Fruit fly (Drosophila melanogaster) whole organism, prepupa: ENCODE measurements around the gene CAHbeta.
A peak's percentile ranks its signal among the peaks of the same experiment; 100 is the strongest.

Experiments used
- CG10631 ChIP-seq: fragments of 200-800 bp; sonication (Bioruptor generic); optimal IDR thresholded peaks from 2 replicates; lab custom pipeline; 2016; ENCODE audit warnings: missing biosample characterization, missing genetic modification characterization
- CG10669 ChIP-seq: fragments of 200-800 bp; sonication (Bioruptor generic); optimal IDR thresholded peaks from 3 replicates; lab custom pipeline; 2018; ENCODE audit warnings: missing biosample characterization, mild to moderate bottlenecking, missing genetic modification characterization, moderate library complexity
- CG11294 ChIP-seq: fragments of 200-800 bp; sonication (Bioruptor generic); IDR thresholded peaks from 2 replicates; pipeline ENCODE4 v1.3.6; 2022; ENCODE audit warnings: missing biosample characterization, missing genetic modification characterization
- CG11762 ChIP-seq: fragments of 200-800 bp; sonication (Bioruptor generic); optimal IDR thresholded peaks from 3 replicates; lab custom pipeline; 2016; ENCODE audit warnings: missing biosample characterization, missing genetic modification characterization; ENCODE audit not compliant: insufficient read depth
- CG15336 ChIP-seq: fragments of 200-800 bp; sonication (Bioruptor generic); IDR thresholded peaks from 2 replicates; pipeline ENCODE4 v1.3.6; 2022; ENCODE audit warnings: missing biosample characterization, missing genetic modification characterization
- CG1621 ChIP-seq: fragments of 200-800 bp; sonication (Bioruptor generic); optimal IDR thresholded peaks from 3 replicates; lab custom pipeline; 2018; ENCODE audit warnings: missing biosample characterization, mild to moderate bottlenecking, missing genetic modification characterization
- CG16779 ChIP-seq: fragments of 200-800 bp; sonication (Bioruptor generic); optimal IDR thresholded peaks from 3 replicates; lab custom pipeline; 2017; ENCODE audit warnings: missing biosample characterization, mild to moderate bottlenecking, missing genetic modification characterization
- CG3032 ChIP-seq: fragments of 200-800 bp; optimal IDR thresholded peaks from 2 replicates; lab custom pipeline; 2019; ENCODE audit warnings: missing biosample characterization, mild to moderate bottlenecking, missing genetic modification characterization, moderate library complexity
- CG31627 ChIP-seq: fragments of 200-800 bp; sonication (Bioruptor generic); optimal IDR thresholded peaks from 3 replicates; lab custom pipeline; 2016; ENCODE audit warnings: missing biosample characterization, missing genetic modification characterization
- CG32006 ChIP-seq: fragments of 200-800 bp; sonication (Bioruptor generic); optimal IDR thresholded peaks from 3 replicates; lab custom pipeline; 2017; ENCODE audit warnings: missing biosample characterization, mild to moderate bottlenecking, missing genetic modification characterization
- CG34406 ChIP-seq: fragments of 200-800 bp; sonication (Bioruptor generic); optimal IDR thresholded peaks from 3 replicates; lab custom pipeline; 2016; ENCODE audit warnings: missing biosample characterization, missing genetic modification characterization
- CG6163 ChIP-seq: fragments of 200-800 bp; sonication (Bioruptor generic); IDR thresholded peaks from 3 replicates; pipeline ENCODE4 v1.3.6; 2022; ENCODE audit warnings: missing biosample characterization, missing genetic modification characterization
- CG6276 ChIP-seq: fragments of 200-800 bp; sonication (Bioruptor generic); optimal IDR thresholded peaks from 2 replicates; lab custom pipeline; 2017; ENCODE audit warnings: missing biosample characterization, mild to moderate bottlenecking, missing genetic modification characterization
- CG6792 ChIP-seq: fragments of 200-800 bp; sonication (Bioruptor generic); optimal IDR thresholded peaks from 3 replicates; lab custom pipeline; 2016; ENCODE audit warnings: missing biosample characterization, missing genetic modification characterization
- CG6808 ChIP-seq: fragments of 200-800 bp; sonication (Bioruptor generic); optimal IDR thresholded peaks from 3 replicates; lab custom pipeline; 2017; ENCODE audit warnings: missing biosample characterization, missing genetic modification characterization, mild to moderate bottlenecking, moderate library complexity, missing genetic modification reagents
- CG7368 ChIP-seq: fragments of 200-800 bp; sonication (Bioruptor generic); optimal IDR thresholded peaks from 3 replicates; lab custom pipeline; 2016; ENCODE audit warnings: missing biosample characterization, missing genetic modification characterization
- CG8119 ChIP-seq: fragments of 200-800 bp; sonication (Bioruptor generic); IDR thresholded peaks from 3 replicates; pipeline ENCODE4 v1.3.6; 2022; ENCODE audit warnings: missing biosample characterization, missing genetic modification characterization
- CG8319 ChIP-seq: fragments of 200-800 bp; sonication (Bioruptor generic); optimal IDR thresholded peaks from 3 replicates; lab custom pipeline; 2016; ENCODE audit warnings: missing biosample characterization, missing genetic modification characterization
- CG8632 ChIP-seq: fragments of 200-800 bp; sonication (Bioruptor generic); optimal IDR thresholded peaks from 3 replicates; lab custom pipeline; 2016; ENCODE audit warnings: missing biosample characterization, missing genetic modification characterization
- CG9139 ChIP-seq: fragments of 200-800 bp; sonication (Bioruptor generic); optimal IDR thresholded peaks from 3 replicates; lab custom pipeline; 2017; ENCODE audit warnings: missing biosample characterization, mild to moderate bottlenecking, missing genetic modification characterization
- Eip78C ChIP-seq: fragments of 200-800 bp; sonication (Bioruptor generic); peaks from one replicate; lab custom pipeline; 2016; ENCODE audit warnings: missing biosample characterization, missing genetic modification characterization
- Eip93F ChIP-seq: fragments of 200-800 bp; sonication (Bioruptor generic); optimal IDR thresholded peaks from 2 replicates; lab custom pipeline; 2016; ENCODE audit warnings: missing biosample characterization, mild to moderate bottlenecking, missing genetic modification characterization
- Ets21C ChIP-seq: fragments of 200-800 bp; sonication (Bioruptor generic); optimal IDR thresholded peaks from 3 replicates; lab custom pipeline; 2016; ENCODE audit warnings: missing biosample characterization, missing genetic modification characterization
- Ets96B ChIP-seq: fragments of 200-800 bp; optimal IDR thresholded peaks from 2 replicates; lab custom pipeline; 2019; ENCODE audit warnings: missing biosample characterization, mild to moderate bottlenecking, missing genetic modification characterization, moderate library complexity
- Hr38 ChIP-seq: sonication (Bioruptor generic); optimal IDR thresholded peaks from 2 replicates; lab custom pipeline; 2016; ENCODE audit warnings: missing biosample characterization, missing genetic modification characterization
- Hr4 ChIP-seq: fragments of 200-800 bp; sonication (Bioruptor generic); optimal IDR thresholded peaks from 3 replicates; lab custom pipeline; 2016; ENCODE audit warnings: missing biosample characterization, missing genetic modification characterization
- Lpt ChIP-seq: fragments of 200-800 bp; sonication (Bioruptor generic); optimal IDR thresholded peaks from 3 replicates; lab custom pipeline; 2016; ENCODE audit warnings: missing biosample characterization, missing genetic modification characterization
- OdsH ChIP-seq: fragments of 200-800 bp; sonication (Bioruptor generic); optimal IDR thresholded peaks from 3 replicates; lab custom pipeline; 2016; ENCODE audit warnings: missing biosample characterization, missing genetic modification characterization
- Smox ChIP-seq: fragments of 200-800 bp; sonication (Bioruptor generic); optimal IDR thresholded peaks from 3 replicates; lab custom pipeline; 2016; ENCODE audit warnings: missing biosample characterization, missing genetic modification characterization
- Sox14 ChIP-seq: fragments of 200-800 bp; sonication (Bioruptor generic); optimal IDR thresholded peaks from 3 replicates; lab custom pipeline; 2016; ENCODE audit warnings: missing biosample characterization, missing genetic modification characterization
- Sox15 ChIP-seq: fragments of 200-800 bp; sonication (Bioruptor generic); optimal IDR thresholded peaks from 3 replicates; lab custom pipeline; 2016; ENCODE audit warnings: missing biosample characterization, missing genetic modification characterization
- achi ChIP-seq: fragments of 200-800 bp; sonication (Bioruptor generic); optimal IDR thresholded peaks from 3 replicates; lab custom pipeline; 2016; ENCODE audit warnings: missing biosample characterization, missing genetic modification characterization
- cyc ChIP-seq: fragments of 200-800 bp; sonication (Bioruptor generic); optimal IDR thresholded peaks from 3 replicates; lab custom pipeline; 2016; ENCODE audit warnings: missing biosample characterization, missing genetic modification characterization
- dsx ChIP-seq: fragments of 200-800 bp; optimal IDR thresholded peaks from 3 replicates; lab custom pipeline; 2019; ENCODE audit warnings: missing biosample characterization, mild to moderate bottlenecking, missing genetic modification characterization, moderate library complexity; ENCODE audit not compliant: poor library complexity, severe bottlenecking
- eg ChIP-seq: fragments of 200-800 bp; sonication (Bioruptor generic); IDR thresholded peaks from 3 replicates; pipeline ENCODE4 v1.3.6; 2022; ENCODE audit warnings: missing biosample characterization, missing genetic modification characterization
- esn ChIP-seq: fragments of 200-800 bp; sonication (Bioruptor generic); optimal IDR thresholded peaks from 2 replicates; lab custom pipeline; 2016; ENCODE audit warnings: missing biosample characterization, mild to moderate bottlenecking, missing genetic modification characterization, moderate library complexity
- fd59A ChIP-seq: fragments of 200-800 bp; sonication (Bioruptor generic); optimal IDR thresholded peaks from 2 replicates; lab custom pipeline; 2017; ENCODE audit warnings: missing biosample characterization, mild to moderate bottlenecking, missing genetic modification characterization, missing genetic modification reagents
- fd85E ChIP-seq: fragments of 200-800 bp; sonication (Bioruptor generic); optimal IDR thresholded peaks from 3 replicates; lab custom pipeline; 2016; ENCODE audit warnings: missing biosample characterization, missing genetic modification characterization
- fkh ChIP-seq: fragments of 200-800 bp; sonication (Bioruptor generic); optimal IDR thresholded peaks from 3 replicates; lab custom pipeline; 2017; ENCODE audit warnings: missing biosample characterization, mild to moderate bottlenecking, missing genetic modification characterization, moderate library complexity
- lz ChIP-seq: fragments of 200-800 bp; sonication (Bioruptor generic); optimal IDR thresholded peaks from 3 replicates; lab custom pipeline; 2016; ENCODE audit warnings: missing biosample characterization, missing genetic modification characterization
- net ChIP-seq: fragments of 200-800 bp; sonication (Bioruptor generic); optimal IDR thresholded peaks from 3 replicates; lab custom pipeline; 2016; ENCODE audit warnings: missing biosample characterization, missing genetic modification characterization
- pdm3 ChIP-seq: fragments of 200-800 bp; sonication (Bioruptor generic); optimal IDR thresholded peaks from 3 replicates; lab custom pipeline; 2016; ENCODE audit warnings: missing biosample characterization, missing genetic modification characterization
- salr ChIP-seq, 2 experiments: fragments of 200-800 bp; sonication (Bioruptor generic); optimal IDR thresholded peaks; 3 replicates each; lab custom pipeline; 2016 to 2018; ENCODE audit warnings: missing biosample characterization in 2 of 2, missing genetic modification characterization in 2 of 2, mild to moderate bottlenecking in 1 of 2
- ss ChIP-seq, 2 experiments: fragments of 200-800 bp; sonication (Bioruptor generic); optimal IDR thresholded peaks; 2 replicates in 1 of 2; 3 replicates in 1 of 2; lab custom pipeline; 2017 to 2018; ENCODE audit warnings: mild to moderate bottlenecking in 2 of 2, missing biosample characterization in 2 of 2, missing genetic modification characterization in 2 of 2, moderate library complexity in 1 of 2
- svp ChIP-seq: fragments of 200-800 bp; sonication (Bioruptor generic); peaks from one replicate; lab custom pipeline; 2016; ENCODE audit warnings: missing biosample characterization, missing genetic modification characterization
- vri ChIP-seq: fragments of 200-800 bp; sonication (Bioruptor generic); optimal IDR thresholded peaks from 3 replicates; lab custom pipeline; 2016; ENCODE audit warnings: missing biosample characterization, mild to moderate bottlenecking, missing genetic modification characterization

CAHbeta gene

dm6 chr3R:8984602-8985074, 4.0 kb downstream of the CAHbeta start, which contains the start of gene CG11970 (continued):
- TF ChIP-seq achi (GFP tag; lab: Kevin White, UChicago), result no peak
- TF ChIP-seq CG11294, result no peak
- TF ChIP-seq pdm3 (GFP tag; lab: Kevin White, UChicago), result no peak
- no peak for TF ChIP-seq Hr38 (GFP tag; lab: Kevin White, UChicago)
- no peak for TF ChIP-seq Lpt (GFP tag; lab: Kevin White, UChicago)
- TF ChIP-seq Eip93F (GFP tag; lab: Kevin White, UChicago), result no peak
- TF ChIP-seq CG34406 (GFP tag; lab: Kevin White, UChicago), result no peak
- TF ChIP-seq fkh (GFP tag; lab: Kevin White, UChicago), result no peak
- TF ChIP-seq CG31627 (GFP tag; lab: Kevin White, UChicago), result peak; percentile 46
- TF ChIP-seq eg (GFP tag; lab: Robert Waterston, UW), result peak; percentile 53; the same call in 2 of the 3 replicates
- no peak for TF ChIP-seq CG6792 (GFP tag; lab: Kevin White, UChicago)
- TF ChIP-seq fd59A (GFP tag; lab: Kevin White, UChicago), result no peak
- TF ChIP-seq Smox (GFP tag; lab: Kevin White, UChicago), result no peak
- TF ChIP-seq CG8319 (GFP tag; lab: Kevin White, UChicago), result peak; percentile 11
- TF ChIP-seq lz (GFP tag; lab: Kevin White, UChicago), result peak; percentile 39
- TF ChIP-seq CG10631 (GFP tag; lab: Kevin White, UChicago), result no peak
- TF ChIP-seq CG16779 (tag; lab: Kevin White, UChicago), result no peak
- TF ChIP-seq vri, result no peak
- peak; percentile 44 for TF ChIP-seq cyc (GFP tag; lab: Kevin White, UChicago)
- no peak for TF ChIP-seq CG8632 (GFP tag; lab: Kevin White, UChicago)
- TF ChIP-seq fd85E, result no peak
- TF ChIP-seq CG10669, result no peak
- no peak for TF ChIP-seq Ets21C (GFP tag; lab: Kevin White, UChicago)
- no peak for TF ChIP-seq Eip78C (GFP tag; lab: Kevin White, UChicago)
- peak; percentile 58 for TF ChIP-seq esn
- no peak for TF ChIP-seq ss (GFP tag; optimal IDR thresholded peaks at IDR 0.05; lab: Kevin White, UChicago)
- no peak for TF ChIP-seq dsx (GFP tag; lab: Kevin White, UChicago)
- no peak for TF ChIP-seq svp (GFP tag; lab: Kevin White, UChicago)
- no peak for TF ChIP-seq Hr4 (GFP tag; lab: Kevin White, UChicago)
- TF ChIP-seq CG6163, result no peak
- TF ChIP-seq Sox15, result peak; percentile 25
- no peak for TF ChIP-seq CG1621
- TF ChIP-seq salr (GFP tag; optimal IDR thresholded peaks at IDR 0.05; lab: Kevin White, UChicago), result no peak
- peak; percentile 8 for TF ChIP-seq Ets96B (tag; lab: Kevin White, UChicago)
- TF ChIP-seq CG9139, result no peak

dm6 chr3R:8992928-8993579, 12.4 kb downstream of the CAHbeta start, which contains the start of gene CG11975:
CG11975 (plus strand) TSS chr3R:8993253.
- TF ChIP-seq svp (GFP tag; lab: Kevin White, UChicago), result peak; percentile 90
- no peak for TF ChIP-seq Eip93F (GFP tag; lab: Kevin White, UChicago)
- TF ChIP-seq eg (GFP tag; lab: Robert Waterston, UW), result peak; percentile 15; the same call in 1 of the 3 replicates
- TF ChIP-seq Ets21C (GFP tag; lab: Kevin White, UChicago), result no peak
- no peak for TF ChIP-seq vri
- TF ChIP-seq CG6276 (GFP tag; lab: Kevin White, UChicago), result no peak
- peak; percentile 84 for TF ChIP-seq esn
- peak in 1 of 2 experiments; percentile 34 for TF ChIP-seq salr (GFP tag; optimal IDR thresholded peaks at IDR 0.05; lab: Kevin White, UChicago)
- no peak for TF ChIP-seq dsx (GFP tag; lab: Kevin White, UChicago)
- no peak for TF ChIP-seq CG10669
- TF ChIP-seq net (GFP tag; lab: Kevin White, UChicago), result peak; percentile 47
- TF ChIP-seq CG32006 (GFP tag; lab: Kevin White, UChicago), result no peak
- peak; percentile 87 for TF ChIP-seq Eip78C (GFP tag; lab: Kevin White, UChicago)
- no peak for TF ChIP-seq CG6808
- no peak for TF ChIP-seq CG15336 (GFP tag; lab: Robert Waterston, UW)
- peak; percentile 61 for TF ChIP-seq CG34406 (GFP tag; lab: Kevin White, UChicago)
- TF ChIP-seq CG11762 (GFP tag; lab: Kevin White, UChicago), result no peak
- TF ChIP-seq cyc (GFP tag; lab: Kevin White, UChicago), result peak; percentile 79
- peak; percentile 42 for TF ChIP-seq CG7368 (GFP tag; lab: Kevin White, UChicago)
- peak; percentile 82 for TF ChIP-seq OdsH (GFP tag; lab: Kevin White, UChicago)
- no peak for TF ChIP-seq CG8632 (GFP tag; lab: Kevin White, UChicago)
- no peak for TF ChIP-seq CG16779 (tag; lab: Kevin White, UChicago)
- TF ChIP-seq CG3032 (tag; lab: Kevin White, UChicago), result peak; percentile 65
- 0 out of 2 replicates have a peak, but pooled peaks have one; percentile 21 for TF ChIP-seq CG11294
- peak; percentile 56 for TF ChIP-seq fd59A (GFP tag; lab: Kevin White, UChicago)
- no peak for TF ChIP-seq CG8119 (GFP tag; lab: Robert Waterston, UW)
- peak; percentile 46; the same call in 2 of the 3 replicates for TF ChIP-seq CG6163
- TF ChIP-seq Lpt (GFP tag; lab: Kevin White, UChicago), result peak; percentile 56
- peak; percentile 77 for TF ChIP-seq CG10631 (GFP tag; lab: Kevin White, UChicago)
- TF ChIP-seq Sox14 (GFP tag; lab: Kevin White, UChicago), result peak; percentile 89
- TF ChIP-seq Hr38 (GFP tag; lab: Kevin White, UChicago), result no peak
